Worm (Caenorhabditis elegans) whole organism, L3 larva: ENCODE data around the gene K10C2.8.

Experiments used
- ceh-16 ChIP-seq: sonication (generic microtip); optimal IDR thresholded peaks from 2 replicates; lab custom pipeline; 2017; ENCODE audit warnings: missing biosample characterization, missing genetic modification characterization
- elt-3 ChIP-seq, 3 experiments: fragments of 150-350 bp in 1 of 3; sonication (generic microtip) in 2 of 3; optimal IDR thresholded peaks; 2 replicates in 2 of 3; 4 replicates in 1 of 3; lab custom pipeline; 2014 to 2017; ENCODE audit warnings: missing biosample characterization in 3 of 3, missing genetic modification characterization in 3 of 3
- nhr-43 ChIP-seq: sonication (generic microtip); optimal IDR thresholded peaks from 2 replicates; lab custom pipeline; 2016; ENCODE audit warnings: mild to moderate bottlenecking, missing genetic modification characterization, missing compliant biosample characterization; ENCODE audit not compliant: poor library complexity, severe bottlenecking
- skn-1 ChIP-seq: fragments of 150-350 bp; optimal IDR thresholded peaks from 2 replicates; lab custom pipeline; 2014; ENCODE audit warnings: missing biosample characterization, missing genetic modification characterization
- unc-39 ChIP-seq: sonication (generic microtip); optimal IDR thresholded peaks from 4 replicates; lab custom pipeline; 2017; ENCODE audit warnings: missing biosample characterization, missing genetic modification characterization
- unc-62 ChIP-seq: fragments of 150-350 bp; sonication (generic microtip); optimal IDR thresholded peaks from 4 replicates; lab custom pipeline; 2014; ENCODE audit warnings: missing biosample characterization, missing genetic modification reagents, missing genetic modification characterization

DNA sequence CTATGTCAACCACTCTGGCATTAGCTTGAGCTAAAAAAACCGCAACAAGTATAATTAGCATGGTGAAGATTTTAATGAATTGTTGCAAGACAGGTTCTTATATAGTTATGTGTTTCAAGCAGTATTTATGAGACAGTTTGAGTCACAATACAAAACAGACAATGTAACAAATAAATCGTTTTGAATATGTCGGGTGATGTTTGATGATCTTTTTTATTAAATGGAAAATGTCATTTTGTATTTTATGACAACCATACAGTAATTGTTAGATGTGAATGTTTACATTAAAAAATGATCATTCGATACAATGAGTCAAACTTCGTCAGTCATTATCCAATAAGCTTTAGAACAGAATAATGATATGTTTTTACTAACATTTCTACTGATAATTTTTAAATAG, 5.9 kb upstream of the K10C2.8 start, which contains the start of gene K10C2.7:
- TF ChIP-seq ceh-16 (tag; lab: Kevin White, UChicago) (no peak), nhr-43 (tag; lab: Kevin White, UChicago) (no peak), skn-1 (tag; lab: Kevin White, UChicago) (no peak), unc-62 (GFP tag; lab: Kevin White, UChicago) (no peak), elt-3 (tag; optimal IDR thresholded peaks at IDR 0.05; lab: Kevin White, UChicago) (no peak), unc-39 (tag; lab: Kevin White, UChicago) (no peak)
